Fruit fly (Drosophila melanogaster) whole organism, embryonic: ENCODE results near the gene Rab9D.

Experiments
- Adf1 ChIP-seq: fragments of 200-800 bp; sonication (Bioruptor generic); IDR thresholded peaks from 2 replicates; pipeline ENCODE4 v1.3.6; 2022; ENCODE audit warnings: missing biosample characterization, missing genetic modification characterization
- CG10267 ChIP-seq: fragments of 200-800 bp; sonication (Bioruptor generic); optimal IDR thresholded peaks from 2 replicates; lab custom pipeline; 2018; ENCODE audit warnings: missing biosample characterization, mild to moderate bottlenecking, missing genetic modification characterization, moderate library complexity
- CG10274 ChIP-seq: fragments of 200-800 bp; sonication (Bioruptor generic); optimal IDR thresholded peaks from 3 replicates; lab custom pipeline; 2017; ENCODE audit warnings: missing biosample characterization, mild to moderate bottlenecking, missing genetic modification characterization
- CG10654 ChIP-seq: fragments of 200-800 bp; sonication (Bioruptor generic); optimal IDR thresholded peaks from 2 replicates; lab custom pipeline; 2016; ENCODE audit warnings: missing biosample characterization, missing genetic modification characterization
- CG11093 ChIP-seq: fragments of 200-800 bp; sonication (Bioruptor generic); IDR thresholded peaks from 3 replicates; pipeline ENCODE4 v1.3.6; 2022; ENCODE audit warnings: missing biosample characterization, missing genetic modification characterization
- CG11398 ChIP-seq: fragments of 200-800 bp; sonication (Bioruptor generic); optimal IDR thresholded peaks from 2 replicates; lab custom pipeline; 2016; ENCODE audit warnings: missing biosample characterization, missing genetic modification characterization
- CG12071 ChIP-seq: fragments of 200-800 bp; sonication (Bioruptor generic); optimal IDR thresholded peaks from 3 replicates; lab custom pipeline; 2018; ENCODE audit warnings: missing biosample characterization, mild to moderate bottlenecking, missing genetic modification characterization
- CG13424 ChIP-seq: fragments of 200-800 bp; sonication (Bioruptor generic); optimal IDR thresholded peaks from 2 replicates; lab custom pipeline; 2019; ENCODE audit warnings: missing biosample characterization, mild to moderate bottlenecking, missing genetic modification characterization, moderate library complexity
- CG13894 ChIP-seq: fragments of 200-800 bp; sonication (Bioruptor generic); optimal IDR thresholded peaks from 3 replicates; lab custom pipeline; 2018; ENCODE audit warnings: missing biosample characterization, mild to moderate bottlenecking, missing genetic modification characterization, moderate library complexity
- CG14965 ChIP-seq: fragments of 200-800 bp; sonication (Bioruptor generic); optimal IDR thresholded peaks from 2 replicates; lab custom pipeline; 2016; ENCODE audit warnings: missing biosample characterization, missing genetic modification characterization, borderline replicate concordance
- CG15269 ChIP-seq: fragments of 200-800 bp; sonication (Bioruptor generic); optimal IDR thresholded peaks from 2 replicates; lab custom pipeline; 2018; ENCODE audit warnings: missing biosample characterization, mild to moderate bottlenecking, missing genetic modification characterization, moderate library complexity
- CG15601 ChIP-seq: fragments of 200-800 bp; sonication (Bioruptor generic); optimal IDR thresholded peaks from 3 replicates; lab custom pipeline; 2019; ENCODE audit warnings: missing biosample characterization, mild to moderate bottlenecking, missing genetic modification characterization, moderate library complexity
- CG2120 ChIP-seq: fragments of 200-800 bp; sonication (Bioruptor generic); optimal IDR thresholded peaks from 3 replicates; lab custom pipeline; 2016; ENCODE audit warnings: missing biosample characterization, missing genetic modification characterization
- CG4424 ChIP-seq: fragments of 200-800 bp; sonication (Bioruptor generic); optimal IDR thresholded peaks from 3 replicates; lab custom pipeline; 2016; ENCODE audit warnings: missing biosample characterization, missing genetic modification characterization
- CG6272 ChIP-seq: fragments of 200-800 bp; sonication (Bioruptor generic); IDR thresholded peaks from 2 replicates; pipeline ENCODE4 v1.3.6; 2022; ENCODE audit warnings: missing biosample characterization, missing genetic modification characterization
- CG6765 ChIP-seq: fragments of 200-800 bp; sonication (Bioruptor generic); optimal IDR thresholded peaks from 3 replicates; lab custom pipeline; 2017; ENCODE audit warnings: missing biosample characterization, mild to moderate bottlenecking, missing genetic modification characterization
- CG7987 ChIP-seq: fragments of 200-800 bp; sonication (Bioruptor generic); optimal IDR thresholded peaks from 2 replicates; lab custom pipeline; 2018; ENCODE audit warnings: missing biosample characterization, mild to moderate bottlenecking, missing genetic modification characterization, moderate library complexity
- CTCF ChIP-seq: fragments of 200-800 bp; sonication (Bioruptor generic); optimal IDR thresholded peaks from 2 replicates; lab custom pipeline; 2017; ENCODE audit warnings: missing biosample characterization, mild to moderate bottlenecking, missing genetic modification characterization, moderate library complexity
- CrebB ChIP-seq: fragments of 200-800 bp; sonication (Bioruptor generic); optimal IDR thresholded peaks from 3 replicates; lab custom pipeline; 2018; ENCODE audit warnings: missing biosample characterization, mild to moderate bottlenecking, missing genetic modification characterization
- D19A ChIP-seq: fragments of 200-800 bp; optimal IDR thresholded peaks from 3 replicates; lab custom pipeline; 2019; ENCODE audit warnings: missing biosample characterization, mild to moderate bottlenecking, missing genetic modification characterization, moderate library complexity
- D19B ChIP-seq: fragments of 200-800 bp; sonication (Bioruptor generic); optimal IDR thresholded peaks from 2 replicates; lab custom pipeline; 2017; ENCODE audit warnings: missing biosample characterization, mild to moderate bottlenecking, missing genetic modification characterization
- Dad ChIP-seq: fragments of 200-800 bp; sonication (Bioruptor generic); optimal IDR thresholded peaks from 3 replicates; lab custom pipeline; 2016; ENCODE audit warnings: missing biosample characterization, missing genetic modification characterization
- ERR ChIP-seq: fragments of 200-800 bp; sonication (Bioruptor generic); optimal IDR thresholded peaks from 2 replicates; lab custom pipeline; 2016; ENCODE audit warnings: missing biosample characterization, missing genetic modification characterization
- Hand ChIP-seq: fragments of 200-800 bp; sonication (Bioruptor generic); optimal IDR thresholded peaks from 2 replicates; lab custom pipeline; 2017; ENCODE audit warnings: mild to moderate bottlenecking, missing biosample characterization, missing genetic modification reagents, missing genetic modification characterization
- Hsf ChIP-seq: fragments of 200-800 bp; sonication (Bioruptor generic); optimal IDR thresholded peaks from 3 replicates; lab custom pipeline; 2016; ENCODE audit warnings: missing biosample characterization, missing genetic modification characterization
- Kr ChIP-seq: fragments of 200-800 bp; sonication (Bioruptor generic); optimal IDR thresholded peaks from 2 replicates; lab custom pipeline; 2017; ENCODE audit warnings: missing biosample characterization, mild to moderate bottlenecking, missing genetic modification characterization
- Mes4 ChIP-seq: fragments of 200-800 bp; sonication (Bioruptor generic); optimal IDR thresholded peaks from 2 replicates; lab custom pipeline; 2016; ENCODE audit warnings: missing biosample characterization, missing genetic modification characterization
- Nf-YA ChIP-seq: fragments of 200-800 bp; sonication (Bioruptor generic); IDR thresholded peaks from 2 replicates; pipeline ENCODE4 v1.3.6; 2022; ENCODE audit warnings: missing biosample characterization, missing genetic modification characterization
- PHDP ChIP-seq: fragments of 200-800 bp; sonication (Bioruptor generic); optimal IDR thresholded peaks from 3 replicates; lab custom pipeline; 2018; ENCODE audit warnings: missing biosample characterization, mild to moderate bottlenecking, missing genetic modification characterization, moderate library complexity
- Stat92E ChIP-seq, 3 experiments: fragments of >200 bp in 2 of 3; fragments of 200-800 bp in 1 of 3; sonication (Bioruptor generic) in 1 of 3; optimal IDR thresholded peaks; 2 replicates each; lab custom pipeline; 2017 to 2019; ENCODE audit warnings: missing biosample characterization in 3 of 3, missing genetic modification characterization in 3 of 3, mild to moderate bottlenecking in 1 of 3, moderate library complexity in 1 of 3
- amos ChIP-seq: fragments of 200-800 bp; sonication (Bioruptor generic); IDR thresholded peaks from 2 replicates; pipeline ENCODE4 v1.3.6; 2022; ENCODE audit warnings: missing biosample characterization, missing genetic modification characterization; ENCODE audit not compliant: partially characterized antibody
- ara ChIP-seq: fragments of 200-800 bp; sonication (Bioruptor generic); IDR thresholded peaks from 2 replicates; pipeline ENCODE4 v1.3.6; 2022; ENCODE audit warnings: missing biosample characterization, missing genetic modification characterization
- caup ChIP-seq: fragments of 200-800 bp; sonication (Bioruptor generic); optimal IDR thresholded peaks from 3 replicates; lab custom pipeline; 2017; ENCODE audit warnings: missing biosample characterization, mild to moderate bottlenecking, missing genetic modification characterization, moderate library complexity; ENCODE audit not compliant: severe bottlenecking
- dpn ChIP-seq, 2 experiments: fragments of 200-800 bp; sonication (Bioruptor generic); optimal IDR thresholded peaks; 3 replicates each; lab custom pipeline; 2016; ENCODE audit warnings: missing biosample characterization in 2 of 2, missing genetic modification characterization in 2 of 2
- exex ChIP-seq: fragments of 200-800 bp; sonication (Bioruptor generic); optimal IDR thresholded peaks from 4 replicates; lab custom pipeline; 2018; ENCODE audit warnings: missing biosample characterization, mild to moderate bottlenecking, missing genetic modification characterization, moderate library complexity
- grau ChIP-seq: fragments of 200-800 bp; optimal IDR thresholded peaks from 3 replicates; lab custom pipeline; 2019; ENCODE audit warnings: missing biosample characterization, mild to moderate bottlenecking, missing genetic modification characterization, moderate library complexity
- gsb ChIP-seq: fragments of 200-800 bp; sonication (Bioruptor generic); IDR thresholded peaks from 2 replicates; pipeline ENCODE4 v1.3.6; 2022; ENCODE audit warnings: missing biosample characterization, missing genetic modification characterization
- gt ChIP-seq: fragments of 200-800 bp; sonication (Bioruptor generic); IDR thresholded peaks from 2 replicates; pipeline ENCODE4 v1.3.6; 2022; ENCODE audit warnings: missing biosample characterization, missing genetic modification characterization
- h ChIP-seq: fragments of >200 bp; optimal IDR thresholded peaks from 2 replicates; lab custom pipeline; 2017
- kah ChIP-seq: fragments of 200-800 bp; sonication (Bioruptor generic); optimal IDR thresholded peaks from 2 replicates; lab custom pipeline; 2018; ENCODE audit warnings: missing biosample characterization, mild to moderate bottlenecking, missing genetic modification characterization
- knrl ChIP-seq: fragments of 200-800 bp; sonication (Bioruptor generic); IDR thresholded peaks from 3 replicates; pipeline ENCODE4 v1.3.6; 2022; ENCODE audit warnings: missing biosample characterization, missing genetic modification characterization; ENCODE audit not compliant: partially characterized antibody
- lola ChIP-seq, 3 experiments: fragments of >200 bp in 2 of 3; fragments of 200-800 bp in 1 of 3; sonication (Bioruptor generic) in 1 of 3; optimal IDR thresholded peaks; 2 replicates each; lab custom pipeline; 2017 to 2019; ENCODE audit warnings: missing biosample characterization in 3 of 3, missing genetic modification characterization in 3 of 3, mild to moderate bottlenecking in 1 of 3, moderate library complexity in 1 of 3
- pfk ChIP-seq: fragments of 200-800 bp; sonication (Bioruptor generic); optimal IDR thresholded peaks from 2 replicates; lab custom pipeline; 2018; ENCODE audit warnings: missing biosample characterization, mild to moderate bottlenecking, missing genetic modification characterization, moderate library complexity
- pnt ChIP-seq: fragments of 200-800 bp; sonication (Bioruptor generic); optimal IDR thresholded peaks from 3 replicates; lab custom pipeline; 2016; ENCODE audit warnings: missing biosample characterization, missing genetic modification characterization
- scrt ChIP-seq: fragments of 200-800 bp; sonication (Bioruptor generic); optimal IDR thresholded peaks from 2 replicates; lab custom pipeline; 2018; ENCODE audit warnings: missing biosample characterization, mild to moderate bottlenecking, missing genetic modification characterization, moderate library complexity
- sens-2 ChIP-seq: fragments of 200-800 bp; sonication (Bioruptor generic); IDR thresholded peaks from 2 replicates; pipeline ENCODE4 v1.3.6; 2022; ENCODE audit warnings: missing biosample characterization, missing genetic modification characterization
- sisA ChIP-seq: fragments of 200-800 bp; sonication (Bioruptor generic); IDR thresholded peaks from 2 replicates; pipeline ENCODE4 v1.3.6; 2022; ENCODE audit warnings: missing biosample characterization, missing genetic modification characterization
- so ChIP-seq: fragments of 200-800 bp; sonication (Bioruptor generic); IDR thresholded peaks from 3 replicates; pipeline ENCODE4 v1.3.6; 2022; ENCODE audit warnings: missing biosample characterization, missing genetic modification characterization
- sqz ChIP-seq: fragments of 200-800 bp; sonication (Bioruptor generic); optimal IDR thresholded peaks from 3 replicates; lab custom pipeline; 2018; ENCODE audit warnings: missing biosample characterization, mild to moderate bottlenecking, missing genetic modification characterization
- ssp ChIP-seq: fragments of 200-800 bp; sonication (Bioruptor generic); IDR thresholded peaks from 2 replicates; pipeline ENCODE4 v1.3.6; 2022; ENCODE audit warnings: missing biosample characterization, missing genetic modification characterization
- twi ChIP-seq: fragments of 200-800 bp; optimal IDR thresholded peaks from 2 replicates; lab custom pipeline; 2019; ENCODE audit warnings: missing biosample characterization, mild to moderate bottlenecking, missing genetic modification characterization, moderate library complexity
- z ChIP-seq: fragments of 200-800 bp; sonication (Bioruptor generic); IDR thresholded peaks from 3 replicates; pipeline ENCODE4 v1.3.6; 2022; ENCODE audit warnings: missing biosample characterization, missing genetic modification characterization

Gene Rab9D

dm6 chrX:10582064-10582463 lies 6.8 kb upstream of the Rab9D start (continued):
- peak; percentile 46 for TF ChIP-seq CG15601
- TF ChIP-seq CG10274 (GFP tag; lab: Kevin White, UChicago) = peak; percentile 14
- TF ChIP-seq D19A (tag; lab: Kevin White, UChicago) = no peak
- TF ChIP-seq CG15269 = peak; percentile 23
- TF ChIP-seq pnt (GFP tag; lab: Kevin White, UChicago) = no peak
- no peak for TF ChIP-seq D19B (GFP tag; lab: Kevin White, UChicago)
- TF ChIP-seq CG7987 (GFP tag; lab: Kevin White, UChicago) = peak; percentile 17
- TF ChIP-seq exex (tag; lab: Kevin White, UChicago) = no peak
- no peak for TF ChIP-seq CG13894 (tag; lab: Kevin White, UChicago)
- TF ChIP-seq sisA (GFP tag; lab: Robert Waterston, UW) = no peak
- no peak for TF ChIP-seq grau (tag; lab: Kevin White, UChicago)
- TF ChIP-seq h = no peak
- peak; percentile 23 for TF ChIP-seq CG13424 (tag; lab: Kevin White, UChicago)
- TF ChIP-seq twi = peak; percentile 0
- no peak for TF ChIP-seq CG10267 (tag; lab: Kevin White, UChicago)
- peak; percentile 46 for TF ChIP-seq CrebB (tag; lab: Kevin White, UChicago)
- TF ChIP-seq Stat92E (GFP tag; optimal IDR thresholded peaks at IDR 0.05; lab: Kevin White, UChicago) = no peak
- no peak for TF ChIP-seq sens-2 (GFP tag; lab: Robert Waterston, UW)
- TF ChIP-seq Nf-YA (GFP tag; lab: Robert Waterston, UW) = no peak
- no peak for TF ChIP-seq CTCF (GFP tag; lab: Kevin White, UChicago)
- TF ChIP-seq CG11093 (GFP tag; lab: Robert Waterston, UW) = no peak
- TF ChIP-seq dpn (GFP tag; optimal IDR thresholded peaks at IDR 0.05; lab: Kevin White, UChicago) = no peak
- no peak for TF ChIP-seq z (GFP tag; lab: Robert Waterston, UW)
- no peak for TF ChIP-seq pfk (GFP tag; lab: Kevin White, UChicago)
- TF ChIP-seq Hsf (GFP tag; lab: Kevin White, UChicago) = no peak
- peak; percentile 37 for TF ChIP-seq Mes4 (GFP tag; lab: Kevin White, UChicago)
- TF ChIP-seq caup (GFP tag; lab: Kevin White, UChicago) = peak; percentile 22
- no peak for TF ChIP-seq Adf1 (GFP tag; lab: Robert Waterston, UW)
- no peak for TF ChIP-seq ara (GFP tag; lab: Robert Waterston, UW)
- no peak for TF ChIP-seq ssp (GFP tag; lab: Robert Waterston, UW)
- TF ChIP-seq amos (GFP tag; lab: Robert Waterston, UW) = no peak
- no peak for TF ChIP-seq knrl (GFP tag; lab: Robert Waterston, UW)
- no peak for TF ChIP-seq CG10654
- TF ChIP-seq Hand = no peak
- TF ChIP-seq CG11398 (GFP tag; lab: Kevin White, UChicago) = peak; percentile 12
- no peak for TF ChIP-seq so (GFP tag; lab: Robert Waterston, UW)
- peak; percentile 33 for TF ChIP-seq sqz (GFP tag; lab: Kevin White, UChicago)
- no peak for TF ChIP-seq kah (GFP tag; lab: Kevin White, UChicago)
- peak; percentile 16 for TF ChIP-seq scrt (GFP tag; lab: Kevin White, UChicago)
- TF ChIP-seq ERR (GFP tag; lab: Kevin White, UChicago) = no peak
- TF ChIP-seq lola (GFP tag; optimal IDR thresholded peaks at IDR 0.05; lab: Kevin White, UChicago) = peak in 1 of 3 experiments; percentile 22
- TF ChIP-seq PHDP = peak; percentile 64
- peak; percentile 2 for TF ChIP-seq CG14965
- TF ChIP-seq CG12071 (GFP tag; lab: Kevin White, UChicago) = peak; percentile 53
- TF ChIP-seq CG2120 (GFP tag; lab: Kevin White, UChicago) = no peak
- no peak for TF ChIP-seq CG6272
- no peak for TF ChIP-seq Dad (GFP tag; lab: Kevin White, UChicago)
- peak; percentile 58 for TF ChIP-seq Kr (GFP tag; lab: Kevin White, UChicago)
- TF ChIP-seq gt (GFP tag; lab: Robert Waterston, UW) = no peak
- TF ChIP-seq gsb = no peak
- TF ChIP-seq CG6765 (GFP tag; lab: Kevin White, UChicago) = no peak
- peak; percentile 7 for TF ChIP-seq CG4424
